Fruit fly (Drosophila melanogaster): ENCODE data around the gene CG17030.
A peak's percentile ranks its signal among the peaks of the same experiment; 100 is the strongest.

CG17030 gene

dm6 chr3L:4999447-5000226 lies 19.1 kb upstream of the CG17030 start (continued):
- TF ChIP-seq nerfin-1 (tag; optimal IDR thresholded peaks at IDR 0.05) (peak; percentile 39), Dip3 (GFP tag; optimal IDR thresholded peaks at IDR 0.05) (no peak), croc (GFP tag; conservative IDR thresholded peaks at IDR 0.05) (no peak), Lhr (GFP tag; optimal IDR thresholded peaks at IDR 0.05) (no peak), pfk (GFP tag; optimal IDR thresholded peaks at IDR 0.05) (no peak), NfI (GFP tag; optimal IDR thresholded peaks at IDR 0.05) (no peak), jigr1 (GFP tag; IDR thresholded peaks at IDR 0.05) (no peak), Nf-YA (GFP tag; IDR thresholded peaks at IDR 0.05) (no peak), CG12299 (tag; optimal IDR thresholded peaks at IDR 0.05) (no peak), gem (tag; optimal IDR thresholded peaks at IDR 0.05) (peak; percentile 43), CG13424 (tag; optimal IDR thresholded peaks at IDR 0.05) (no peak), da (GFP tag; optimal IDR thresholded peaks at IDR 0.05) (no peak), CG3065 (GFP tag; optimal IDR thresholded peaks at IDR 0.05) (no peak), HHEX (GFP tag; optimal IDR thresholded peaks at IDR 0.05) (no peak), CG1603 (tag; optimal IDR thresholded peaks at IDR 0.05) (peak; percentile 46), luna (GFP tag; optimal IDR thresholded peaks at IDR 0.05) (no peak), her (GFP tag; optimal IDR thresholded peaks at IDR 0.05) (no peak), CG6791 (GFP tag; IDR thresholded peaks at IDR 0.05; ENCODE audit: partially characterized antibody) (no peak), CG17912 (GFP tag; optimal IDR thresholded peaks at IDR 0.05) (no peak), B-H2 (GFP tag; optimal IDR thresholded peaks at IDR 0.05) (no peak), Gug (GFP tag; IDR thresholded peaks at IDR 0.05) (no peak), CG5245 (GFP tag; optimal IDR thresholded peaks at IDR 0.05) (no peak), CG17361 (GFP tag; IDR thresholded peaks at IDR 0.05) (peak; percentile 58; the same call in 2 of the 3 replicates), CG10274 (GFP tag; optimal IDR thresholded peaks at IDR 0.05) (no peak), Ets65A (GFP tag) (peak; percentile 24), gcm2 (GFP tag; optimal IDR thresholded peaks at IDR 0.05) (no peak), twi (tag; optimal IDR thresholded peaks at IDR 0.05) (peak; percentile 84), CG1602 (GFP tag; optimal IDR thresholded peaks at IDR 0.05) (no peak), CG3281 (GFP tag; optimal IDR thresholded peaks at IDR 0.05) (no peak), shn (GFP tag; optimal IDR thresholded peaks at IDR 0.05) (no peak), Xrp1 (GFP tag; IDR thresholded peaks at IDR 0.05) (peak; percentile 35; the same call in 1 of the 2 replicates), chm (GFP tag; IDR thresholded peaks at IDR 0.05) (no peak), CG17612 (GFP tag; IDR thresholded peaks at IDR 0.05) (no peak), mam (GFP tag; optimal IDR thresholded peaks at IDR 0.05) (no peak), Taf1 (GFP tag; IDR thresholded peaks at IDR 0.05) (no peak), CG17385 (GFP tag; optimal IDR thresholded peaks at IDR 0.05) (no peak), E2f1 (GFP tag; IDR thresholded peaks at IDR 0.05) (no peak), dmrt11E (tag; optimal IDR thresholded peaks at IDR 0.05) (peak; percentile 27), CG30403 (GFP tag; optimal IDR thresholded peaks at IDR 0.05) (no peak), pan (optimal IDR thresholded peaks at IDR 0.05) (no peak), pan (GFP tag; optimal IDR thresholded peaks at IDR 0.05 in 1 of 2, IDR thresholded peaks at IDR 0.05 in 1 of 2) (no peak), crol (GFP tag; IDR thresholded peaks at IDR 0.05) (peak; percentile 77), emc (GFP tag; optimal IDR thresholded peaks at IDR 0.05) (no peak), CG8290 (GFP tag; optimal IDR thresholded peaks at IDR 0.05) (no peak), CG8290 (tag; optimal IDR thresholded peaks at IDR 0.05) (no peak), hth (optimal IDR thresholded peaks at IDR 0.05) (no peak), Sry-β (GFP tag; optimal IDR thresholded peaks at IDR 0.05) (no peak), CG11560 (tag; IDR thresholded peaks at IDR 0.05) (no peak), CG8388 (GFP tag; optimal IDR thresholded peaks at IDR 0.05) (no peak), GATAe (GFP tag; conservative IDR thresholded peaks at IDR 0.05) (no peak), CG6813 (GFP tag; optimal IDR thresholded peaks at IDR 0.05) (no peak), Hmx (GFP tag; optimal IDR thresholded peaks at IDR 0.05) (no peak)

Measured in whole organism, embryonic.